Fruit fly (Drosophila melanogaster): ENCODE data around the gene Task7.

Gene Task7

DNA sequence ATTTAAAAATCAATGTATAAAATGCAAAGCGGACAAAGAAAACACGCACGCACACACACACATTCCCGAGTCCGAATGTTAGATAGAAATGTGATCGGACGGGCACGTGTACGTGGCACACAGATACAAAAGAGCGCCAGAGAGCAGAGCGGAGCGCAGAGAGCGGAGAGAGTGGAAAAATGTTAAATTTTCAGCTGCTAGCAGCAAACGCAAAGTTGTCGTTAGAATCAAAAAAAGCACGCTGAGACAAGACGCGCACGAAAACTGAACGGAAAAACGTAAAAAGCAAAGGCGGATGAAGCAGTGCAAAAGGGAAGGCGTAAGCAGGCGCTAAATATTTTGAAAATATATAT lies 7.2 kb upstream of the Task7 start:
- TF ChIP-seq CG14655 (GFP tag; optimal IDR thresholded peaks at IDR 0.05) (no peak), fd96Ca (GFP tag; IDR thresholded peaks at IDR 0.05) (no peak), CG15710 (tag; optimal IDR thresholded peaks at IDR 0.05) (no peak), CG10348 (GFP tag; IDR thresholded peaks at IDR 0.05) (no peak), gl (tag; optimal IDR thresholded peaks at IDR 0.05) (no peak), CG13204 (GFP tag; optimal IDR thresholded peaks at IDR 0.05) (peak; percentile 8), CG8301 (tag; optimal IDR thresholded peaks at IDR 0.05) (no peak), Pif1B (GFP tag; optimal IDR thresholded peaks at IDR 0.05) (peak; percentile 2), Pif1A (GFP tag; optimal IDR thresholded peaks at IDR 0.05) (peak; percentile 34)

DNA sequence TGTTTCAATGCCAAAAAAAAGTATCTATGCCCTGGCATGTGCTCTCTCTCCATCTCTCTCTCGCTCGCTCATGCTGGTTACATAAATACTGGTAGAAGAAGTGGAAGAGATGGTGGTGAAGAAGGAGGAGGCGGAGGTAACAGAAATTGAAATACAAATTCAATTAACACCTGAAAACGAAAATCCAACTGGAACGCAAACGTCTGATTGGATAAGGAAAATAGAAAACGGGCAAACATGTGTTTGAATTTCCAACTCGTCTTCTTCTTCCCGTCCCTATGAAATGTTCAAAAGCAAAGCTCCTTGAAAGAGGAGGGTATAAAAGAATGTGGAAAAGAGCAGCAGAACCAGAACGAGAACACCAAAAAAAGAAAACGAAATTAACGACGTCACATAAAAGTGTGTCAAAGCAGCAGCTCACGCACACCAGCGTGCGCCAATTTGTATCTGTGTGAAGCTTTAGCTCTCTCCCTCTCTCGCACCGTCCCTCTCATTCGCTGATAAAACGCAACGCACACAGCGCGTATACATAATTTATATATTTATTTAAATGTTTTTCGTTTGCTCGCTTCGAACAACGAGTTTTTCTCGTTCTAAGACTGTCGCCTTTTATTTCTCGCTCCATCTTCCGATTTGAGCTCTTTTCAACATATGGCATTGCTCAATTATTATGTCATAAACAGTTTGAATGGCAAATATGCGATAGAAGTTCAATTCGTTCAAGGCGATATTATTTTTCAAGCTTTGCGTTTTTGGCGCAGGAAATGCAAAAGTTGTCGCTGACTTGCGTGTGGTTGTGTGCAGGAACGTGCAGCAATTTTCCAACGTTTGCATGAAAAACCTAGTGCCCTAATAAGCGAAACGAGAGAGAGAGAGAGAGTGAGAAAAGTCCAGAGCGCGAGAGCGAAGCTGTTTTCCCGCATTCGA lies 6.5 kb upstream of the Task7 start:
- TF ChIP-seq CG14655 (GFP tag; optimal IDR thresholded peaks at IDR 0.05) (no peak), fd96Ca (GFP tag; IDR thresholded peaks at IDR 0.05) (no peak), CG17806 (tag; optimal IDR thresholded peaks at IDR 0.05) (no peak)

DNA sequence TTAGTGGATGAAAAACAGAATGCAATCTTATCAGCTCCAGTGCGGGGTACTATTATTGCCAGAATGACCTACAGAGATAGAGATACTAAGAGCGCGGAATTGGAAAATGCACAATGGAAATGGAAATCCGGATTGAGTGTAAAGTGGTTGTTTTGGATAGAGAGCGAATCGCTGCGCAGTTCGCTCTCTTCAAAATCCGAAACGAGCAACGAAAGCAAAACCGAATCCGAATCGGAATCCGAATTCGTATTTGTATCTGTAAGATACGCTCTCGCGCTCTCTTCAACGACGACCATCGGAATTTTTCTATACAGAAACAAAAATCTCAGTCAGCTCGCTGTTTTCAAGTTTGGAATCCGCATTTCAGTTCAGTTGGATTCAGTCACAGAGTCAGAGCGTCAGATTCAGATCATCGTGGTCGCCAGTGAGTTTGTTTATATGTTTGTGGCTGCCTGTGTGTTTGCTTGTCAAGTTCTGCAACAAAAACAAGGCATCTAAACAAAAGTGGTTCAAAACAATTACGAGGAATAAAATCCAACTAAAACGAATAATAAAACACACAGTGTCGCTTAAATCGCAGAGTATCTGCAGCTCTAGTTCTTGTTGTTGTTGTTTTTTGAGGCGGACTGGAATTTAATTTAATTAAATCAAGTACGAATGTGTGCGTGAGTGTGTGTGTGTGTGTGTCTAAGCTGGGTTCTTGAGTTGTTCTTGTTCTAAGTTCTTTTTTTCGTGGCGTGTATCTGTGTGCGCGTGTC lies 5.7 kb upstream of the Task7 start, which contains the start of gene ps:
Gene ps (plus strand): TSS at position 364 of the 758 bp plus-strand sequence.
- no peak for TF ChIP-seq Ets98B (GFP tag; IDR thresholded peaks at IDR 0.05)
- peak; percentile 0 for TF ChIP-seq Snoo (tag; optimal IDR thresholded peaks at IDR 0.05)
- TF ChIP-seq gl (tag; optimal IDR thresholded peaks at IDR 0.05) = peak; percentile 26
- no peak for TF ChIP-seq CG15710 (tag; optimal IDR thresholded peaks at IDR 0.05)
- TF ChIP-seq Pif1B (GFP tag; optimal IDR thresholded peaks at IDR 0.05) = peak; percentile 48
- TF ChIP-seq CG9948 (tag; optimal IDR thresholded peaks at IDR 0.05) = no peak
- no peak for TF ChIP-seq D1 (tag; optimal IDR thresholded peaks at IDR 0.05)

DNA sequence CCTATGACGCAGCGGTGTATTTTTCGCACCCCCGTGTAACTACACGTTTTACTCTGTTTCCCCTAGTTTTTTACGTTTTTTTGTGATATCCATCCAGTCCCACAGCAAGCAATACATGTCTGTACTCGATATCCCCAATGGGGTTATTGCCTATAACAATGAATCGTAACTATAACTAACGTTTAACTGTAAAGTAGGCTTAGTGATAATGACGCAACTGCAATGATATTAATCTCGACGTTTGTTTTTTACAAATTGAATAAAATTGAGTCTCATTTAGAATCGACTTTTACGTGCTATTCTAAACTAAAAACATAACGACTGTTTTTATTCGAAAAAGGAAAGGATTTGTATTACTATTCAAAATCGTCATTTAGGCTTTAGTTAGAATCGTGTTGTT lies 4.9 kb upstream of the Task7 start:
- TF ChIP-seq CG15710 (tag; optimal IDR thresholded peaks at IDR 0.05) (no peak), Pif1A (GFP tag; optimal IDR thresholded peaks at IDR 0.05) (no peak), gl (tag; optimal IDR thresholded peaks at IDR 0.05) (no peak), CG32121 (GFP tag; IDR thresholded peaks at IDR 0.05) (no peak), CG13204 (GFP tag; optimal IDR thresholded peaks at IDR 0.05) (no peak), EcR (GFP tag; optimal IDR thresholded peaks at IDR 0.05) (no peak), CG14655 (GFP tag; optimal IDR thresholded peaks at IDR 0.05) (no peak), Ets98B (GFP tag; IDR thresholded peaks at IDR 0.05) (no peak)

DNA sequence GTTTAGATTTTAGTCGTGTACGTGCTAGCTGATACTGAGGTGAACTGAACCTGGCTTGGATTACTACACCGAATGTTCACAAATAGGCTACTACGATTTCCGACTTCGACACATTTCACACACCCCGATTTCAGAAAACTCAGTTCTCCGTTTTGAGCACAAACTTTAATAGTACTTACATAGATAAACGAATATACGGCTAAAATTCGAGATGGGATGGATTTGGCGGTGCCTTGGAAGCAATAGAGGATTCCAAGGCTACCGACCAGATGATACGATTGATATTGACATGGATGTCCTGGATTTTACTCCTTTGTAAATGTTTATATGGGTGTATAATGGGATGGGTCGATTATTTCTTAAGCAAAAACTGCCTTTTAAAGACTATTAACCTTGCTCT lies 1.9 kb downstream of the Task7 start, which contains the start of gene betaTub85D:
Gene betaTub85D (minus strand): TSS at position 101 of the 400 bp plus-strand sequence.
- TF ChIP-seq D1 (tag; optimal IDR thresholded peaks at IDR 0.05) (no peak), fd96Ca (GFP tag; IDR thresholded peaks at IDR 0.05) (no peak), rn (GFP tag; IDR thresholded peaks at IDR 0.05) (no peak), CG8301 (tag; optimal IDR thresholded peaks at IDR 0.05) (no peak)

DNA sequence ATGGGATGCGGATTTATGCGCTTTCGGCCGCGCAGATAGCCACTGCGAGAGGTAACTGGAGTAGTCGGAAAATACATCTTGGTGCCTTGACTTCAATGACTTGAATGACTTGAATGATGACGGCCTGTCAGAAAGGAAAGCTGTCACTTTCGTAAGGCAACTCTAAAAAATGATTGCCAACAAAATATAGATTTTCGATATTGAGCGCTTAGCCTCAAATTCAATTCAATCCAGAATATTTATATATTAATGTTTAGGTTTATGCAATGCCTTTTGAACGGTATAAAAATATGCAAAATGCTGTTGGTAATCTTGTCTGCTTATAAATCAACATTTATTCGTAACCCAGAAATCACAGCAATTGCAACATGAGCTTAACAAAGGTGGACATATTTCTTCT lies 4.0 kb downstream of the Task7 start, which contains the start of gene CG44261:
Gene CG44261 (minus strand): TSS at position 101 of the 400 bp plus-strand sequence.
- TF ChIP-seq CG9948 (tag; optimal IDR thresholded peaks at IDR 0.05) (no peak), CG32121 (GFP tag; IDR thresholded peaks at IDR 0.05) (no peak)

DNA sequence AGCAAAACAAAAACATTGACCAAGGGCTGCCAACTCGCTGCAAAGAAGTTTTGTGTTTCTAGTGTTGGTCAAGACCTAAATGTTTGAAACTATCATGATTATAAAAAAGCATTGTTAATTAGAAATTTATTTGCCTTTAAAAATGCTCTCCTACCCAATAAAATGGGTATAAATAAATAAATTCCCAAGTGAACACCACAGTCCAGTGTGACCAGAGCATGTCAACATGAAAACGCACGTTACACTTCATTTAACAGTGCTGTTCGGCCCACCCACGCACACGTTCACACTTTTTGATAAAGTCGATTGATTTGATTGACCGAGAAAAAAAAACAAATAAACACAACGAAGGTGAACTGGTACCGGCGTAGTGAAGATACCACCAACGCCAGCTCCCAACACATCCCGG lies 8.0 kb downstream of the Task7 start, which contains the start of the genes CG9356, BBIP1 and CG8135:
Gene CG9356 (minus strand): TSS at position 166 of the 409 bp plus-strand sequence.
Gene BBIP1 (plus strand): TSS at position 282 of the 409 bp plus-strand sequence.
Gene CG8135 (plus strand): TSS at position 282 of the 409 bp plus-strand sequence.
- TF ChIP-seq CG17806 (tag; optimal IDR thresholded peaks at IDR 0.05) = peak; percentile 40
- TF ChIP-seq CG9948 (tag; optimal IDR thresholded peaks at IDR 0.05) = no peak
- peak; percentile 50 for TF ChIP-seq Snoo (tag; optimal IDR thresholded peaks at IDR 0.05)
- peak; percentile 51 for TF ChIP-seq CG15710 (tag; optimal IDR thresholded peaks at IDR 0.05)
- TF ChIP-seq rn (GFP tag; IDR thresholded peaks at IDR 0.05) = no peak
- TF ChIP-seq CG34367 (tag; optimal IDR thresholded peaks at IDR 0.05) = no peak
- TF ChIP-seq Pif1B (GFP tag; optimal IDR thresholded peaks at IDR 0.05) = no peak
- peak; percentile 57 for TF ChIP-seq Ets98B (GFP tag; IDR thresholded peaks at IDR 0.05)
- TF ChIP-seq fd96Ca (GFP tag; IDR thresholded peaks at IDR 0.05) = 0 out of 3 replicates have a peak, but pooled peaks have one; percentile 52
- TF ChIP-seq Pif1A (GFP tag; optimal IDR thresholded peaks at IDR 0.05) = no peak
- no peak for TF ChIP-seq CG8301 (tag; optimal IDR thresholded peaks at IDR 0.05)
- TF ChIP-seq CG13204 (GFP tag; optimal IDR thresholded peaks at IDR 0.05) = no peak
- TF ChIP-seq CG4496 (GFP tag; IDR thresholded peaks at IDR 0.05) = peak; percentile 55; the same call in 2 of the 3 replicates
